Worm (Caenorhabditis elegans) whole organism, early embryonic: ENCODE data around the gene ruvb-1.

Experiments used
- aly-1 ChIP-seq: sonication (generic microtip); optimal IDR thresholded peaks from 2 replicates; lab custom pipeline; 2016; ENCODE audit warnings: missing genetic modification characterization, missing compliant biosample characterization
- ama-1 ChIP-seq: fragments of 150-350 bp; optimal IDR thresholded peaks from 2 replicates; lab custom pipeline; 2014
- ceh-13 ChIP-seq: fragments of 200-800 bp; sonication (Bioruptor generic); optimal IDR thresholded peaks from 2 replicates; lab custom pipeline; 2018; ENCODE audit warnings: mild to moderate bottlenecking, missing genetic modification characterization, missing compliant biosample characterization
- ceh-36 ChIP-seq: sonication (generic microtip); optimal IDR thresholded peaks from 2 replicates; lab custom pipeline; 2016; ENCODE audit warnings: missing genetic modification characterization, inconsistent platforms, missing compliant biosample characterization
- ets-7 ChIP-seq: sonication (generic microtip); optimal IDR thresholded peaks from 2 replicates; lab custom pipeline; 2016; ENCODE audit warnings: missing genotype, missing genetic modification characterization, missing compliant biosample characterization
- flt-1 ChIP-seq: fragments of 200-800 bp; sonication (Bioruptor generic); IDR thresholded peaks from 2 replicates; pipeline ENCODE4 v1.3.6; 2022; ENCODE audit warnings: missing genetic modification characterization, missing compliant biosample characterization
- pes-1 ChIP-seq: fragments of 200-800 bp; sonication (Bioruptor generic); IDR thresholded peaks from 2 replicates; pipeline ENCODE4 v1.3.6; 2022; ENCODE audit warnings: missing genetic modification reagents, missing genetic modification characterization, missing compliant biosample characterization
- sea-1 ChIP-seq: fragments of 200-800 bp; sonication (Bioruptor generic); conservative IDR thresholded peaks from 2 replicates; pipeline ENCODE4 v1.3.6; 2022; ENCODE audit warnings: missing genetic modification characterization, missing compliant biosample characterization

DNA sequence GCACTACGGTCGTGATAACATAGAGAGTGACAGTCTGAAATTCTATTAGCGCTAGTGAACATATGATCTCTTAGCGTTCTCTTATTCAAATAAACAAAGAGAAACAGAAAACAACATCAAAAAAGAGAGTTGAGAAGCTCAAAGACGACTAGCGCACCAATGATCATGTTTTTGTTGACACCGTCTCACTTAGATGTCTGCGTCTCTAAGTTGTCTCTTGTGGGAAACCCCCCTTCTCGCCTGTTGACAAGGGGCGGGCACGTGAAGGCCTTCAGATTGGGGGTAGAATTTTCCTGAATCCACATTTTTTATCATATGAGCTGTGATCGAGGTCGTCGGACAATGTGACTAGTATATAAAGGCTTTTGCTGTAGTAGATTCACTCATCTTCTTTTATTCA is 39.3 kb upstream of the ruvb-1 start:
- TF ChIP-seq flt-1 (GFP tag; lab: Robert Waterston, UW) (no peak), pes-1 (GFP tag; lab: Robert Waterston, UW) (no peak), ama-1 (lab: Kevin White, UChicago) (no peak), ets-7 (tag; lab: Kevin White, UChicago) (no peak), aly-1 (tag; lab: Kevin White, UChicago) (no peak), ceh-13 (GFP tag; lab: Kevin White, UChicago) (no peak), sea-1 (GFP tag; lab: Robert Waterston, UW) (no peak), ceh-36 (tag; lab: Kevin White, UChicago) (no peak)
